Fruit fly (Drosophila melanogaster): ENCODE results near the gene Clp.

Clp gene

dm6 chr2L:857897-858517 is 38.2 kb downstream of the Clp start (continued):
- TF ChIP-seq bbx (GFP tag; IDR thresholded peaks at IDR 0.05; ENCODE audit: partially characterized antibody), result no peak
- TF ChIP-seq da (GFP tag; optimal IDR thresholded peaks at IDR 0.05), result no peak
- TF ChIP-seq ems (GFP tag; optimal IDR thresholded peaks at IDR 0.05), result peak; percentile 15
- TF ChIP-seq CG17328 (GFP tag; IDR thresholded peaks at IDR 0.05), result peak; percentile 70
- TF ChIP-seq odd (GFP tag; optimal IDR thresholded peaks at IDR 0.05), result peak; percentile 46
- TF ChIP-seq bsh (GFP tag; optimal IDR thresholded peaks at IDR 0.05), result peak in 1 of 2 experiments; percentile 59
- TF ChIP-seq pfk (GFP tag; optimal IDR thresholded peaks at IDR 0.05), result no peak
- TF ChIP-seq CG11456 (GFP tag; IDR thresholded peaks at IDR 0.05), result no peak
- peak; percentile 45 for TF ChIP-seq Asciz (GFP tag; optimal IDR thresholded peaks at IDR 0.05)
- no peak for TF ChIP-seq CG1832 (GFP tag; optimal IDR thresholded peaks at IDR 0.05)
- TF ChIP-seq CG10565 (GFP tag; optimal IDR thresholded peaks at IDR 0.05), result no peak
- peak; percentile 45; the same call in 1 of the 2 replicates for TF ChIP-seq CG6689 (GFP tag; IDR thresholded peaks at IDR 0.05)
- TF ChIP-seq tx (GFP tag; optimal IDR thresholded peaks at IDR 0.05), result no peak
- TF ChIP-seq nerfin-2 (GFP tag; IDR thresholded peaks at IDR 0.05; ENCODE audit: partially characterized antibody), result no peak
- TF ChIP-seq CG11504 (tag; optimal IDR thresholded peaks at IDR 0.05), result peak; percentile 68
- no peak for TF ChIP-seq emc (GFP tag; optimal IDR thresholded peaks at IDR 0.05)
- no peak for TF ChIP-seq Dip2 (GFP tag; IDR thresholded peaks at IDR 0.05)
- TF ChIP-seq tup (GFP tag; optimal IDR thresholded peaks at IDR 0.05), result peak; percentile 24
- TF ChIP-seq CG16813 (GFP tag; IDR thresholded peaks at IDR 0.05; ENCODE audit: partially characterized antibody), result no peak
- no peak; the same call in 1 of the 2 replicates for TF ChIP-seq Lim3 (GFP tag; IDR thresholded peaks at IDR 0.05)
- TF ChIP-seq pros (GFP tag; optimal IDR thresholded peaks at IDR 0.05), result no peak
- TF ChIP-seq CG6254 (GFP tag; optimal IDR thresholded peaks at IDR 0.05), result no peak
- TF ChIP-seq CG17829 (tag; optimal IDR thresholded peaks at IDR 0.05), result peak; percentile 20
- TF ChIP-seq CG4424 (GFP tag; optimal IDR thresholded peaks at IDR 0.05), result peak; percentile 32
- no peak for TF ChIP-seq luna (GFP tag; optimal IDR thresholded peaks at IDR 0.05)
- TF ChIP-seq CG7357 (GFP tag; IDR thresholded peaks at IDR 0.05), result no peak
- no peak for TF ChIP-seq fd3F (GFP tag; optimal IDR thresholded peaks at IDR 0.05)
- TF ChIP-seq CG12299 (tag; optimal IDR thresholded peaks at IDR 0.05), result no peak
- no peak for TF ChIP-seq CG10543 (GFP tag; optimal IDR thresholded peaks at IDR 0.05)
- no peak for TF ChIP-seq fd64A (GFP tag; optimal IDR thresholded peaks at IDR 0.05)
- TF ChIP-seq CG14710 (tag; optimal IDR thresholded peaks at IDR 0.05), result peak; percentile 10
- TF ChIP-seq CG2202 (tag; optimal IDR thresholded peaks at IDR 0.05), result no peak
- no peak for TF ChIP-seq CG16815 (GFP tag; optimal IDR thresholded peaks at IDR 0.05)
- TF ChIP-seq caup (GFP tag; optimal IDR thresholded peaks at IDR 0.05; ENCODE audit: severe bottlenecking), result peak; percentile 37
- TF ChIP-seq NFAT (GFP tag; IDR thresholded peaks at IDR 0.05), result no peak
- TF ChIP-seq bigmax (GFP tag; optimal IDR thresholded peaks at IDR 0.05), result no peak
- TF ChIP-seq Hand (GFP tag; optimal IDR thresholded peaks at IDR 0.05), result no peak
- TF ChIP-seq abd-A (tag; optimal IDR thresholded peaks at IDR 0.05), result no peak
- no peak for TF ChIP-seq YL-1 (GFP tag; optimal IDR thresholded peaks at IDR 0.05)
- no peak for TF ChIP-seq Sry-δ (GFP tag; optimal IDR thresholded peaks at IDR 0.05)
- no peak for TF ChIP-seq jumu (GFP tag; optimal IDR thresholded peaks at IDR 0.05)
- peak; percentile 43 for TF ChIP-seq CG16863 (GFP tag; optimal IDR thresholded peaks at IDR 0.05)
- peak; percentile 72 for TF ChIP-seq Xbp1 (GFP tag; optimal IDR thresholded peaks at IDR 0.05)
- no peak for TF ChIP-seq Lpt (GFP tag; optimal IDR thresholded peaks at IDR 0.05)
- 0 out of 2 replicates have a peak, but pooled peaks have one; percentile 23 for TF ChIP-seq CG6272 (GFP tag; IDR thresholded peaks at IDR 0.05)
- 0 out of 2 replicates have a peak, but pooled peaks have one; percentile 12 for TF ChIP-seq CG7372 (GFP tag; IDR thresholded peaks at IDR 0.05)
- TF ChIP-seq fd102C (GFP tag; optimal IDR thresholded peaks at IDR 0.05), result no peak
- peak; percentile 7 for TF ChIP-seq CG2116 (GFP tag; optimal IDR thresholded peaks at IDR 0.05)
- TF ChIP-seq CG8924 (tag; optimal IDR thresholded peaks at IDR 0.05), result peak; percentile 73
